Worm (Caenorhabditis elegans): ENCODE results near the gene F40G12.6.
"Not testable (repeated sequence)": the region's sequence is repeated elsewhere in the genome, so short reads cannot be mapped to it uniquely, and the experiment has no call there.

The F40G12.6 gene

DNA sequence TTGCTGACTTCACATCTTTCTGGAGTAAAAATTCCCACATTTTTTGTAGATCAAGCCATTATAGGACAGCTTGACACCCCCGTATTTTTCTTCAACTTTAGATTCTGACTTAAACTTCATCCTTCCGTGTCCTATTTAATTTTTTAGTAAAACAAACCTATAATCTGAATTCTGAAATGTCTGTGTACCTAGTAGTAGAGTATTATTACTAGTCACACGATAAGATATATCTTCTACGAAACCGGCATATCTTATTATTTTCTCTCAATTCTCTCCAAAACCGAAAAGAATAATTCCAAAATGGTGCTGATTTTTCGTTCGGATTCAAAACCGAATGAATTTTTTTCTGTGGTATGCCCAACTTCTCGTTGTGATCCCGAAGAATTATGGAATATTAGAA lies 21.5 kb upstream of the F40G12.6 start, which contains the start of gene F14D7.9:
F14D7.9 (plus strand) TSS at position 301 of the 400 bp plus-strand sequence.
- no peak for TF ChIP-seq unc-62 (GFP tag; optimal IDR thresholded peaks at IDR 0.05)

DNA sequence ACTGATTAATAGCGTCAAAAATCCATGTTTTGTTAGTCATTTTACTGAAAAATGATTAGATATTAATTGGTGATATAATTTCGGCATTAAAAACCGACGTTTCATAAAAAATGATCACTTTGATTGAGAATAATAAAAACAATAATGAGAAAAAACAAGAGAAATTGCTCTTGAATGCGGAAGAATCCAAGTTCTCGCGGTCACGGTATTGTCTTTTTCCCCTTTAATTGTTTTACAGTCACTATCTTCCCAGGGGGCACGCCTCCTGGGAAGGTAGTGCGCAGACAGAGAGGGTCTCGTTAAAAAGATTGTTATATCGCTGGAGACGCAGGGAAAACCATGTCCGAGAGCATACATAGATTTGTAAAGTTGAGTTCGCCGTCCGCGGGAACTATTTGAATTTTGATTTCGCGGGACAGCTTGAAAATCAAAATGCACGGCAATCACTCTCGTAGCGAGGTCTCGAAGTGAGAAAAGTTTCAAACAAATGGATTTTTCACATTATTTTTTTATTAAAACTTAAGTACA lies 20.8 kb upstream of the F40G12.6 start, which contains the start of gene F14D7.2:
F14D7.2 (minus strand) TSS at position 51 of the 528 bp plus-strand sequence.
- no peak for TF ChIP-seq unc-62 (GFP tag; optimal IDR thresholded peaks at IDR 0.05)

- no peak for TF ChIP-seq unc-62 (GFP tag; optimal IDR thresholded peaks at IDR 0.05)
Observed at ce11 chrV:14290636-14291035, 17.7 kb upstream of the F40G12.6 start, which contains the start of gene F14D7.18. Gene F14D7.18, minus strand, starts transcription at chrV:14290736.

DNA sequence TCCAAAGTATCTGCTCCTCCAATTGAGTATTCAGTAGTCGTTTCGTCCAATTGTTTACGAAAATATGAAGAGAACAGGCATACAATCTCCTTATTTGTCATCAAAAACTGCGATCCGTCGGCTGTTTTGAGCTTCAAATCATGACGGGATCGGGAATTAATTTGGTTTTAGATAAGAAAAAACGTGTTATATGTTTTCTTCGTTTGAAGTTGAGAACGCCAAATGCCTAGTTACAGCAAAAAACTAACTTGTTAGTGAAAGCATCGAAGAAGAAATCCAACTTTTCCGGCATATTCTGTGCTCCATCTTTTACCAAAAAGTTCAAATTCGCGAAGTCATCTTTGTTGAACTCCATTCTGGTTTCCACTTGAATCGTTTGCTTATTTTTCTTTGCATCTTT lies 16.4 kb upstream of the F40G12.6 start, which contains the start of gene F14D7.1:
F14D7.1 (minus strand) TSS at position 101 of the 400 bp plus-strand sequence.
- no peak for TF ChIP-seq unc-62 (GFP tag; optimal IDR thresholded peaks at IDR 0.05)

- TF ChIP-seq unc-62 (GFP tag; optimal IDR thresholded peaks at IDR 0.05) = no peak
Observed at ce11 chrV:14285803-14286202, 12.9 kb upstream of the F40G12.6 start, which contains the start of gene F40G12.11. Gene F40G12.11, plus strand, starts transcription at chrV:14286171.

ce11 chrV:14283241-14283640 lies 10.3 kb upstream of the F40G12.6 start, which contains the start of gene F40G12.10:
Gene F40G12.10, plus strand, starts transcription at chrV:14283541.
- TF ChIP-seq unc-62 (GFP tag; optimal IDR thresholded peaks at IDR 0.05) = no peak

DNA sequence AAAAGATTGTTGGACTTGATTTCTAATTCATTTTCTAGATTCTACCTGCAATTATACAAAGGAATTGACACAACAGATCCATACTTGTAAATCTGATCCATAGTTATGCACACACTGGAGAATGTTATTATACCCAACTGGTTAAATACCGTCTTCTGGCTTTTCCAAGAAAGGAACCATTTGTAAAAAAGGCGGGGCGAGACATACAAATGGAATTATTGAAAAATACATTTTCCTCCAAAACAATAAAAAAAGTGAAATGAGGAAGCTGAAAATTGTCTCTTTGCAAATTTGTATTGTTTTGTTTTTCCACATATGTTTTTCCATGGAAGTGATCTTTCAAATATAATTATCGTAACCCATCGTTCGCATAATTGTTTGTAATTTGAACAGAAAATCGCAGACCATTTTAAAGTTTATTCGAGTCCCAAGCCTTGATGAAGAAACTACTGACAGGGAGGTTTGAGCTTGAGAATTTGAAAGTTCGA lies 9.3 kb upstream of the F40G12.6 start, which contains the start of the genes srt-74 and F40G12.9:
srt-74 (minus strand) TSS at position 101 of the 488 bp plus-strand sequence.
F40G12.9 (plus strand) TSS at position 438 of the 488 bp plus-strand sequence.
- TF ChIP-seq unc-62 (GFP tag; optimal IDR thresholded peaks at IDR 0.05) = no peak

- TF ChIP-seq unc-62 (GFP tag; optimal IDR thresholded peaks at IDR 0.05) = no peak
Observed at ce11 chrV:14279777-14280176, 6.9 kb upstream of the F40G12.6 start, which contains the start of gene srt-33. Gene srt-33, minus strand, starts transcription at chrV:14279877.

DNA sequence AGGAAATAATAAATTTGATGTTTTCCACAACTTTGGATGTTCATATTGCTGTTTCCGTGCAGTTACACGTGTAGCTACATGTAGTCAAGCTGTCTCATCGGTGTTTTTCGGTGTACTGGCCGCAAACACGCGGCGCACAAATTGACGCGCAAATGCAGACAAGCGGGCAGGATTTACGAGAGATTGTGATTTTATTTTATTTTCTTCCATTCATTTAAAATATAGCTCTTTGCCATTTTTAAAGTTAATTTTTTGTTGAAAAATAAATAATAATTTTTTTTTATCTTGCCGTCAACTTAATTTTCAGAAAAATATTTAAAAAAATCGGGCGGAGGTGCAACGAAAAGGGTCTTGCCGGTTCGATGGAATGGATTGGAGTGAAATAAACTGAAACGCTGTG lies 1.3 kb upstream of the F40G12.6 start, which contains the start of gene F40G12.7:
F40G12.7 (plus strand) TSS at position 301 of the 400 bp plus-strand sequence.
- not testable (repeated sequence) for TF ChIP-seq unc-62 (GFP tag; optimal IDR thresholded peaks at IDR 0.05)

- no peak for TF ChIP-seq unc-62 (GFP tag; optimal IDR thresholded peaks at IDR 0.05)
Observed at ce11 chrV:14270729-14271128, 2.2 kb downstream of the F40G12.6 start, which contains the start of gene F40G12.5. Gene F40G12.5, minus strand, starts transcription at chrV:14270829.

DNA sequence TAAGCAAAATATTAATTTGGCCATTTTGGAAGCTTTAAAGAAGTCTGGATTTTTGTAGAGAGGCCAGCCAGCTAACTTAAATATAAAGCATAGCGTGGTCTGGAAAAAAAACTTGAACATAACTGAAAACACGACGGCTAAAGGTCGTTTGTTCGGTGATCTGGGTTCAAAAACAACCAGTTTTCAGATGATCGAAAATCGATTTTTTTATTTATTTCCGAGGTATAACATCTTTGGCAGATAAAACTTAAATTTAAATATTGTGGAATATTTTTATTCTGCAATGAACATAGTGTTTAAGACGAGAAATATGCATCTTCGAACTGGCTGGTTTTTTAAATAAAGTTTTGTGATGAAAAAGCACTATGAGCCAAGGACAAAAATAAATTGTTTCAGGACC lies 4.3 kb downstream of the F40G12.6 start, which contains the start of gene F40G12.4:
F40G12.4 (minus strand) TSS at position 101 of the 400 bp plus-strand sequence.
- no peak for TF ChIP-seq unc-62 (GFP tag; optimal IDR thresholded peaks at IDR 0.05)

DNA sequence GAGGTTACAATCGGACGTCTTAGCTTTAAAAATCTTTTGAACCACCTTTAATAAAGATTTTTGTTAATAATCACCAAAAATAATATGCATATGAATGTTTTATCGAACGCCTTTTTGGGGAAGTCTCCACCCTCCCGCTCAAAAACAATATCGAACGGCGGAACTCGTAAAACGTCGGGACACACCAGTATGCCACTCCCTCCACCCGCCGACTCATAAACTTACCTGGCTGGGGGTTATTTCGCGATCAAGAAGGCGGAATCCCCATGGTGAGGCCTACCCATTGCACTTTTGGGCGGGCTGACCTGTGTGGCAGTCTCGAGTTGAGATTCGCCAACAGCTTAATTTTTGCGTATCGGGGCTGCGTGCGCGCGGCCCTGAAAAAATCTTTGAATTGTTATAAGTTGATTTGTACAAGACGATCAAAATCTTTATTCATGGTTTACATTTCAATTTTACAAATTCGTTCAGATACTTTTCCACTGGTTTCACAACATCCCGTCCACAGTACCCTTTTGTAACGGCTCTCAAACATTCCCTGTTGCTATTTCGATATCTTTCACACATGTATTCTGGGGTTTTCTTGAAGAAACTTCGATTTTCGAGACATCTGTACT lies 5.5 kb downstream of the F40G12.6 start:
- no peak for TF ChIP-seq unc-62 (GFP tag; optimal IDR thresholded peaks at IDR 0.05)

DNA sequence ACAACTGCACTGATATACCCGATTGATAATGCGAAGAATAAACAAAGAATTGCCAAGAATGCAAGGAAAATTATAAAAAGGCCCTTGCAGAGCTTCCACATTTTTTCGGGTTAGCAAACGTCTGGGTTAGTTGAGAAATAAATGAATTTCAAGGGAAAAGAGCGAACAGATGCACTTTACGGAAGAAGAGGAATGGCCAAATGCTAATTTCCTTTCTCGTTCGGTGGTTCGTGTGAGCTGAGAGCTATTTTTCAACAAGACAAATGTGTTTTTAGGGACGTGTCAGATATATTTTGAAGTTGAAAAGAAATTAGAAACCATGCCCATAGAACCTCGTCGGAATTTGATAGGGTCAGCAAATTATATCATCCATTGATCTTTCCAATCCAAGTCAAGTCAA lies 12.1 kb downstream of the F40G12.6 start, which contains the start of gene F40G12.2:
F40G12.2 (minus strand) TSS at position 101 of the 400 bp plus-strand sequence.
- no peak for TF ChIP-seq unc-62 (GFP tag; optimal IDR thresholded peaks at IDR 0.05)

ce11 chrV:14256813-14257212 lies 16.1 kb downstream of the F40G12.6 start, which contains the start of gene sre-8:
Gene sre-8, plus strand, starts transcription at chrV:14257113.
- no peak for TF ChIP-seq unc-62 (GFP tag; optimal IDR thresholded peaks at IDR 0.05)

DNA sequence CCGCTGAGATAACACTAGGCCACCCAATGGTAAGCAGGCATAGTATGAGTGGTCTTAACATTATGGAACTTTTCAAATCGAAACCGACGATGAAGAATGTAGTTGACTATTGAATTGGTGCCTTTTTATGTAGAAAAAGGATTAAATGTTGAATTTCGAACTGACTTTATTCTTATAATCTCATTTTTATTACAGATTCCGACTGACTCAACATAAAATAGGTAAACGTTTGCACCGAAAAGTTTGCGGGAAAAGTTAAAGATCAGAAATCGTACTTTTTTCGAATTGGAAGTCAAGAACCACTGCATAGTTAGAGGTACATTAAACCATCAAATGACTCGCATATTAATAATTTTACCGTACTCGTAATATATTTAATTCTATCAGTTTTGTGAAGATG lies 18.7 kb downstream of the F40G12.6 start, which contains the start of gene K02E11.7:
K02E11.7 (minus strand) TSS at position 101 of the 400 bp plus-strand sequence.
- TF ChIP-seq unc-62 (GFP tag; optimal IDR thresholded peaks at IDR 0.05) = no peak

- no peak for TF ChIP-seq unc-62 (GFP tag; optimal IDR thresholded peaks at IDR 0.05)
Observed at ce11 chrV:14252025-14252424, 20.9 kb downstream of the F40G12.6 start, which contains the start of gene K02E11.5. Gene K02E11.5, plus strand, starts transcription at chrV:14252325.

Measured in whole organism, dauer.